Worm (Caenorhabditis elegans) whole organism, L2 larva: ENCODE data around the gene R07E5.15.

Source experiments
- C34F6.9 ChIP-seq: fragments of 150-350 bp; optimal IDR thresholded peaks from 2 replicates; lab custom pipeline; 2014; ENCODE audit warnings: missing biosample characterization, missing genetic modification characterization
- R02D3.7 ChIP-seq: fragments of 150-350 bp; optimal IDR thresholded peaks from 2 replicates; lab custom pipeline; 2014; ENCODE audit warnings: missing biosample characterization, missing genetic modification characterization
- ama-1 ChIP-seq: fragments of 150-350 bp; optimal IDR thresholded peaks from 2 replicates; lab custom pipeline; 2018; ENCODE audit warnings: inconsistent platforms
- lin-13 ChIP-seq: fragments of 150-350 bp; optimal IDR thresholded peaks from 2 replicates; lab custom pipeline; 2014; ENCODE audit warnings: missing biosample characterization, missing genetic modification reagents, missing genetic modification characterization
- nhr-11 ChIP-seq: fragments of 150-350 bp; optimal IDR thresholded peaks from 2 replicates; lab custom pipeline; 2014; ENCODE audit warnings: missing biosample characterization, missing genetic modification characterization
- nhr-6 ChIP-seq: fragments of 150-350 bp; optimal IDR thresholded peaks from 2 replicates; lab custom pipeline; 2014; ENCODE audit warnings: missing biosample characterization, missing genetic modification characterization
- unc-62 ChIP-seq: fragments of 150-350 bp; optimal IDR thresholded peaks from 2 replicates; lab custom pipeline; 2014; ENCODE audit warnings: missing biosample characterization, missing genetic modification reagents, missing genetic modification characterization
- zag-1 ChIP-seq: fragments of 150-350 bp; optimal IDR thresholded peaks from 2 replicates; lab custom pipeline; 2014; ENCODE audit warnings: missing biosample characterization, missing genetic modification characterization

DNA sequence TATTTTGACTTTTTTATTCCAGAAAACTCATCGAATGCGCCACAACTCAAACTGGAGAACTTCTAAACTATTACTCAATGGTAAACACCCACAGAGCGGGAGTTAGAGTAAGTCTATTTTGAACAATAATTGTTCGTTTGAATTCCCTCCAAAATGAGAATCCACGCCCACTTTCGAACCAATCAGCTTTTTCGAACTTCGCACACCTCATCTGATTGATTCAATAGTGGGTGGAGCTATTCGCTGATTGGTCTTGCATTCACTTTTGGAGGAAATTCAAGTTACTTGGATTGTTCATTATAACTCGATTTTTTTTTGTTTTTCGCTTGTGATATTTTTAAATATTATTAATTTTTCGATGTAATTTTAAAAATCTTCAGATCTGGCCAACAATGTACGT is 5.4 kb upstream of the R07E5.15 start:
- TF ChIP-seq unc-62 = no peak
- no peak for TF ChIP-seq C34F6.9 (tag; lab: Kevin White, UChicago)
- no peak for TF ChIP-seq nhr-11
- no peak for TF ChIP-seq ama-1 (lab: Kevin White, UChicago)
- TF ChIP-seq zag-1 (tag; lab: Kevin White, UChicago) = no peak
- no peak for TF ChIP-seq R02D3.7 (tag; lab: Kevin White, UChicago)
- TF ChIP-seq lin-13 = no peak
- TF ChIP-seq nhr-6 (tag; lab: Kevin White, UChicago) = no peak
